Fruit fly (Drosophila melanogaster): ENCODE data around the gene CG11693.

CG11693 gene

dm6 chr3R:8264302-8265080, 46.1 kb downstream of the CG11693 start, which contains the start of the genes RPA1 and Mcm2 (continued):
- peak; percentile 38 for TF ChIP-seq psq (GFP tag; optimal IDR thresholded peaks at IDR 0.05)
- peak; percentile 82 for TF ChIP-seq CG9727 (GFP tag; optimal IDR thresholded peaks at IDR 0.05)
- peak in 1 of 2 experiments; percentile 42 for TF ChIP-seq crp (GFP tag; optimal IDR thresholded peaks at IDR 0.05)
- peak; percentile 97 for TF ChIP-seq Ets65A (GFP tag)
- TF ChIP-seq chif (GFP tag; optimal IDR thresholded peaks at IDR 0.05) = peak in 1 of 2 experiments; percentile 66
- peak; percentile 76 for TF ChIP-seq kni (GFP tag; optimal IDR thresholded peaks at IDR 0.05)
- TF ChIP-seq CG12104 (GFP tag; optimal IDR thresholded peaks at IDR 0.05) = peak; percentile 68
- TF ChIP-seq CG7963 (GFP tag; IDR thresholded peaks at IDR 0.05; ENCODE audit: partially characterized antibody) = no peak
- peak; percentile 38 for TF ChIP-seq ATbp (GFP tag; optimal IDR thresholded peaks at IDR 0.05)
- TF ChIP-seq phol (tag; optimal IDR thresholded peaks at IDR 0.05) = peak; percentile 80
- TF ChIP-seq ato (GFP tag; IDR thresholded peaks at IDR 0.05; ENCODE audit: partially characterized antibody) = peak; percentile 57
- peak; percentile 10; the same call in 1 of the 3 replicates for TF ChIP-seq Opbp (GFP tag; IDR thresholded peaks at IDR 0.05; ENCODE audit: partially characterized antibody)
- no peak for TF ChIP-seq en (GFP tag; optimal IDR thresholded peaks at IDR 0.05)
- TF ChIP-seq HLH4C (GFP tag; IDR thresholded peaks at IDR 0.05; ENCODE audit: partially characterized antibody) = no peak
- peak; percentile 74 for TF ChIP-seq Meics (GFP tag; optimal IDR thresholded peaks at IDR 0.05)
- TF ChIP-seq Ptx1 (GFP tag; IDR thresholded peaks at IDR 0.05) = peak; percentile 84
- peak; percentile 86 for TF ChIP-seq CG31365 (tag; optimal IDR thresholded peaks at IDR 0.05)
- peak; percentile 63 for TF ChIP-seq HmgZ (tag; optimal IDR thresholded peaks at IDR 0.05)
- TF ChIP-seq unc-4 (GFP tag; IDR thresholded peaks at IDR 0.05; ENCODE audit: partially characterized antibody) = no peak
- no peak for TF ChIP-seq gce (GFP tag; IDR thresholded peaks at IDR 0.05)
- peak; percentile 67 for TF ChIP-seq D19B (GFP tag; optimal IDR thresholded peaks at IDR 0.05)
- TF ChIP-seq Dfd (GFP tag; optimal IDR thresholded peaks at IDR 0.05) = no peak
- TF ChIP-seq Rfx (GFP tag; IDR thresholded peaks at IDR 0.05) = peak; percentile 91
- TF ChIP-seq CG3281 (GFP tag; optimal IDR thresholded peaks at IDR 0.05) = peak; percentile 76
- no peak for TF ChIP-seq CG2678 (tag; optimal IDR thresholded peaks at IDR 0.05)
- TF ChIP-seq chn (GFP tag; optimal IDR thresholded peaks at IDR 0.05) = peak; percentile 68
- TF ChIP-seq dati (GFP tag; IDR thresholded peaks at IDR 0.05) = 0 out of 2 replicates have a peak, but pooled peaks have one; percentile 23
- peak; percentile 65 for TF ChIP-seq YL-1 (GFP tag; optimal IDR thresholded peaks at IDR 0.05)
- peak; percentile 49 for TF ChIP-seq trh (GFP tag; optimal IDR thresholded peaks at IDR 0.05)
- peak; percentile 80 for TF ChIP-seq CG18619 (GFP tag; optimal IDR thresholded peaks at IDR 0.05)
- peak; percentile 68 for TF ChIP-seq CG10147 (GFP tag; optimal IDR thresholded peaks at IDR 0.05)
- peak; percentile 17 for TF ChIP-seq disco-r (GFP tag; optimal IDR thresholded peaks at IDR 0.05)
- TF ChIP-seq chm (GFP tag; IDR thresholded peaks at IDR 0.05) = peak; percentile 79
- peak; percentile 74 for TF ChIP-seq zfh2 (GFP tag; optimal IDR thresholded peaks at IDR 0.05)
- TF ChIP-seq stc (GFP tag; IDR thresholded peaks at IDR 0.05) = peak; percentile 44; the same call in 1 of the 2 replicates
- no peak for TF ChIP-seq her (GFP tag; optimal IDR thresholded peaks at IDR 0.05)
- TF ChIP-seq da (GFP tag; optimal IDR thresholded peaks at IDR 0.05) = no peak
- no peak for TF ChIP-seq Kr (GFP tag; optimal IDR thresholded peaks at IDR 0.05)
- peak; percentile 47 for TF ChIP-seq CG15601 (tag; optimal IDR thresholded peaks at IDR 0.05)
- no peak for TF ChIP-seq Atf3 (GFP tag; optimal IDR thresholded peaks at IDR 0.05)
- peak; percentile 71 for TF ChIP-seq HLH54F (GFP tag; optimal IDR thresholded peaks at IDR 0.05)
- TF ChIP-seq CrebB (tag; optimal IDR thresholded peaks at IDR 0.05) = no peak
- TF ChIP-seq gcm2 (GFP tag; optimal IDR thresholded peaks at IDR 0.05) = no peak
- peak; percentile 72 for TF ChIP-seq twi (tag; optimal IDR thresholded peaks at IDR 0.05)
- TF ChIP-seq jumu (GFP tag; optimal IDR thresholded peaks at IDR 0.05) = peak; percentile 28
- peak; percentile 37; the same call in 1 of the 2 replicates for TF ChIP-seq Awh (GFP tag; IDR thresholded peaks at IDR 0.05)
- TF ChIP-seq Atf6 (GFP tag; IDR thresholded peaks at IDR 0.05) = peak; percentile 50; the same call in 1 of the 2 replicates
- TF ChIP-seq CG30403 (GFP tag; optimal IDR thresholded peaks at IDR 0.05) = peak; percentile 90
- no peak for TF ChIP-seq CG9797 (GFP tag; optimal IDR thresholded peaks at IDR 0.05)

Data from whole organism, embryonic.